Fruit fly (Drosophila melanogaster) whole organism, pupa: Measurements from ENCODE around the gene Coq2.

Source experiments
- CG14655 ChIP-seq: fragments of 200-800 bp; sonication (Bioruptor generic); optimal IDR thresholded peaks from 3 replicates; lab custom pipeline; 2017; ENCODE audit warnings: mild to moderate bottlenecking, missing biosample characterization, missing genetic modification reagents, missing genetic modification characterization
- gl ChIP-seq: fragments of 200-800 bp; sonication (Bioruptor generic); optimal IDR thresholded peaks from 2 replicates; lab custom pipeline; 2018; ENCODE audit warnings: missing biosample characterization, mild to moderate bottlenecking, missing genetic modification characterization
- rn ChIP-seq: fragments of 200-800 bp; sonication (Bioruptor generic); IDR thresholded peaks from 2 replicates; pipeline ENCODE4 v1.3.6; 2022; ENCODE audit warnings: missing biosample characterization, missing genetic modification characterization

- TF ChIP-seq CG14655 (GFP tag; lab: Kevin White, UChicago) (no peak), rn (no peak), gl (tag; lab: Kevin White, UChicago) (no peak)
Measured at dm6 chr3R:8306927-8307261, 9.4 kb downstream of the Coq2 start.
